Worm (Caenorhabditis elegans) whole organism, young adult: ENCODE data around the gene spon-1.
A peak's percentile ranks its signal among the peaks of the same experiment; 100 is the strongest.

Experiments used
- D2030.7 ChIP-seq: fragments of 200-800 bp; sonication (Bioruptor generic); IDR thresholded peaks from 2 replicates; pipeline ENCODE4 v1.3.6; 2022; ENCODE audit warnings: missing genetic modification reagents, missing genetic modification characterization, missing compliant biosample characterization
- F22D6.2 ChIP-seq: sonication (generic microtip); optimal IDR thresholded peaks from 2 replicates; lab custom pipeline; 2016; ENCODE audit warnings: mild to moderate bottlenecking, missing genetic modification characterization, missing compliant biosample characterization
- F23B12.7 ChIP-seq: sonication (generic microtip); optimal IDR thresholded peaks from 2 replicates; lab custom pipeline; 2017; ENCODE audit warnings: missing genetic modification characterization, mild to moderate bottlenecking, missing compliant biosample characterization, antibody characterized with exemption, moderate library complexity; ENCODE audit not compliant: insufficient read depth
- F33H1.4 ChIP-seq: fragments of 200-800 bp; sonication (Bioruptor generic); IDR thresholded peaks from 2 replicates; pipeline ENCODE4 v1.3.6; 2022; ENCODE audit warnings: missing genetic modification reagents, missing genetic modification characterization, missing compliant biosample characterization
- F49E8.2 ChIP-seq: sonication (generic microtip); optimal IDR thresholded peaks from 3 replicates; lab custom pipeline; 2017; ENCODE audit warnings: missing genetic modification characterization, mild to moderate bottlenecking, missing compliant biosample characterization, antibody characterized with exemption, moderate library complexity; ENCODE audit not compliant: insufficient read depth
- F57A8.1 ChIP-seq: fragments of 200-800 bp; sonication (Bioruptor generic); optimal IDR thresholded peaks from 2 replicates; lab custom pipeline; 2018; ENCODE audit warnings: mild to moderate bottlenecking, missing genetic modification characterization, moderate library complexity, missing compliant biosample characterization
- F57C9.4 ChIP-seq: sonication (generic microtip); optimal IDR thresholded peaks from 2 replicates; lab custom pipeline; 2017; ENCODE audit warnings: mild to moderate bottlenecking, missing genetic modification characterization, missing compliant biosample characterization
- K11D2.4 ChIP-seq: fragments of 200-800 bp; sonication (Bioruptor generic); IDR thresholded peaks from 2 replicates; pipeline ENCODE4 v1.3.6; 2022; ENCODE audit warnings: missing genetic modification reagents, missing genetic modification characterization, missing compliant biosample characterization
- K12H6.12 ChIP-seq: fragments of 200-800 bp; sonication (Bioruptor generic); optimal IDR thresholded peaks from 2 replicates; lab custom pipeline; 2018; ENCODE audit warnings: mild to moderate bottlenecking, missing genetic modification characterization, missing compliant biosample characterization
- Y53G8AR.9 ChIP-seq: fragments of 200-800 bp; sonication (Bioruptor generic); conservative IDR thresholded peaks from 2 replicates; pipeline ENCODE4 v1.3.6; 2022; ENCODE audit warnings: missing genetic modification reagents, missing genetic modification characterization, missing compliant biosample characterization
- ZK185.1 ChIP-seq: sonication (generic microtip); optimal IDR thresholded peaks from 2 replicates; lab custom pipeline; 2016; ENCODE audit warnings: mild to moderate bottlenecking, missing genetic modification characterization, missing compliant biosample characterization; ENCODE audit not compliant: poor library complexity, severe bottlenecking
- aptf-3 ChIP-seq: fragments of 200-800 bp; sonication (Bioruptor generic); IDR thresholded peaks from 2 replicates; pipeline ENCODE4 v1.3.6; 2022; ENCODE audit warnings: missing genetic modification characterization, missing compliant biosample characterization
- attf-3 ChIP-seq: fragments of 200-800 bp; sonication (Bioruptor generic); conservative IDR thresholded peaks from 2 replicates; pipeline ENCODE4 v1.3.6; 2022; ENCODE audit warnings: missing genetic modification reagents, missing genetic modification characterization, missing compliant biosample characterization
- attf-5 ChIP-seq: fragments of 200-800 bp; sonication (Bioruptor generic); optimal IDR thresholded peaks from 2 replicates; lab custom pipeline; 2018; ENCODE audit warnings: mild to moderate bottlenecking, missing genetic modification characterization, missing compliant biosample characterization
- attf-6 ChIP-seq: fragments of 200-800 bp; sonication (Bioruptor generic); IDR thresholded peaks from 2 replicates; pipeline ENCODE4 v1.3.6; 2022; ENCODE audit warnings: missing genetic modification reagents, missing genetic modification characterization, missing compliant biosample characterization
- bed-2 ChIP-seq: fragments of 200-800 bp; sonication (Bioruptor generic); IDR thresholded peaks from 2 replicates; pipeline ENCODE4 v1.3.6; 2022; ENCODE audit warnings: missing genetic modification reagents, missing genetic modification characterization, missing compliant biosample characterization
- cebp-1 ChIP-seq, 2 experiments: fragments of 200-800 bp in 1 of 2; sonication (Bioruptor generic) in 1 of 2; sonication (generic microtip) in 1 of 2; IDR thresholded peaks in 1 of 2; optimal IDR thresholded peaks in 1 of 2; 2 replicates each; pipeline versions ENCODE4 v1.3.6 to Lab custom; 2017 to 2022; ENCODE audit warnings: missing compliant biosample characterization in 2 of 2, missing genetic modification characterization in 2 of 2, mild to moderate bottlenecking in 1 of 2, missing genetic modification reagents in 1 of 2, moderate library complexity in 1 of 2
- ceh-27 ChIP-seq: fragments of 200-800 bp; sonication (Bioruptor generic); optimal IDR thresholded peaks from 2 replicates; lab custom pipeline; 2018; ENCODE audit warnings: mild to moderate bottlenecking, missing genetic modification characterization, moderate library complexity, missing compliant biosample characterization
- ceh-79 ChIP-seq: sonication (generic microtip); optimal IDR thresholded peaks from 2 replicates; lab custom pipeline; 2017; ENCODE audit warnings: mild to moderate bottlenecking, missing genetic modification characterization, missing compliant biosample characterization
- ceh-91 ChIP-seq: fragments of 200-800 bp; sonication (Bioruptor generic); IDR thresholded peaks from 2 replicates; pipeline ENCODE4 v1.3.6; 2022; ENCODE audit warnings: missing genetic modification reagents, missing genetic modification characterization, missing compliant biosample characterization
- dox-1 ChIP-seq: fragments of 200-800 bp; sonication (Bioruptor generic); IDR thresholded peaks from 2 replicates; pipeline ENCODE4 v1.3.6; 2022; ENCODE audit warnings: missing genetic modification reagents, missing genetic modification characterization, missing compliant biosample characterization
- efl-1 ChIP-seq: fragments of 150-350 bp; optimal IDR thresholded peaks from 2 replicates; lab custom pipeline; 2014; ENCODE audit warnings: missing biosample characterization, missing genetic modification reagents, missing genetic modification characterization
- egl-18 ChIP-seq: fragments of 200-800 bp; sonication (Bioruptor generic); IDR thresholded peaks from 2 replicates; pipeline ENCODE4 v1.3.6; 2022; ENCODE audit warnings: missing genetic modification reagents, missing genetic modification characterization, missing compliant biosample characterization
- ets-4 ChIP-seq: fragments of 200-800 bp; sonication (Bioruptor generic); optimal IDR thresholded peaks from 2 replicates; lab custom pipeline; 2018; ENCODE audit warnings: mild to moderate bottlenecking, missing genetic modification characterization, missing compliant biosample characterization
- gei-17 ChIP-seq: fragments of 200-800 bp; sonication (Bioruptor generic); optimal IDR thresholded peaks from 2 replicates; lab custom pipeline; 2018; ENCODE audit warnings: mild to moderate bottlenecking, missing genetic modification characterization, missing compliant biosample characterization
- him-1 ChIP-seq: sonication (generic microtip); optimal IDR thresholded peaks from 2 replicates; lab custom pipeline; 2016; ENCODE audit warnings: missing genotype, missing genetic modification reagents, missing genetic modification characterization, missing compliant biosample characterization
- hlh-12 ChIP-seq: sonication (generic microtip); optimal IDR thresholded peaks from 2 replicates; lab custom pipeline; 2016; ENCODE audit warnings: missing genetic modification characterization, missing compliant biosample characterization
- lin-26 ChIP-seq: fragments of 200-800 bp; sonication (Bioruptor generic); IDR thresholded peaks from 2 replicates; pipeline ENCODE4 v1.3.6; 2022; ENCODE audit warnings: missing genetic modification reagents, missing genetic modification characterization, missing compliant biosample characterization
- lsy-27 ChIP-seq: sonication (generic microtip); optimal IDR thresholded peaks from 2 replicates; lab custom pipeline; 2017; ENCODE audit warnings: missing genetic modification characterization, mild to moderate bottlenecking, missing compliant biosample characterization, antibody characterized with exemption, missing genotype, borderline replicate concordance; ENCODE audit not compliant: insufficient read depth
- madf-10 ChIP-seq: sonication (generic microtip); optimal IDR thresholded peaks from 2 replicates; lab custom pipeline; 2016; ENCODE audit warnings: mild to moderate bottlenecking, missing genetic modification characterization, missing compliant biosample characterization
- madf-3 ChIP-seq: fragments of 200-800 bp; sonication (Bioruptor generic); IDR thresholded peaks from 2 replicates; pipeline ENCODE4 v1.3.6; 2022; ENCODE audit warnings: missing genetic modification reagents, missing genetic modification characterization, missing compliant biosample characterization
- madf-8 ChIP-seq: fragments of 200-800 bp; sonication (Bioruptor generic); conservative IDR thresholded peaks from 2 replicates; pipeline ENCODE4 v1.3.6; 2022; ENCODE audit warnings: missing genetic modification reagents, missing genetic modification characterization, missing compliant biosample characterization
- mcd-1 ChIP-seq: fragments of 200-800 bp; sonication (Bioruptor generic); IDR thresholded peaks from 2 replicates; pipeline ENCODE4 v1.3.6; 2022; ENCODE audit warnings: missing genetic modification reagents, missing genetic modification characterization, missing compliant biosample characterization
- mel-28 ChIP-seq: sonication (generic microtip); optimal IDR thresholded peaks from 2 replicates; lab custom pipeline; 2016; ENCODE audit warnings: borderline replicate concordance, mild to moderate bottlenecking, missing genetic modification characterization, missing compliant biosample characterization
- mxl-1 ChIP-seq: sonication (generic microtip); optimal IDR thresholded peaks from 2 replicates; lab custom pipeline; 2016; ENCODE audit warnings: missing genetic modification characterization, missing compliant biosample characterization
- nhr-179 ChIP-seq: sonication (generic microtip); optimal IDR thresholded peaks from 2 replicates; lab custom pipeline; 2016; ENCODE audit warnings: mild to moderate bottlenecking, missing genetic modification characterization, missing compliant biosample characterization
- nhr-80 ChIP-seq: sonication (generic microtip); optimal IDR thresholded peaks from 2 replicates; lab custom pipeline; 2016; ENCODE audit warnings: missing genetic modification characterization, missing compliant biosample characterization
- pha-4 ChIP-seq: fragments of 150-350 bp; sonication (generic microtip); optimal IDR thresholded peaks from 2 replicates; lab custom pipeline; 2014; ENCODE audit warnings: missing biosample characterization, missing genetic modification reagents, missing genetic modification characterization
- repo-1 ChIP-seq: sonication (generic microtip); optimal IDR thresholded peaks from 2 replicates; lab custom pipeline; 2017; ENCODE audit warnings: mild to moderate bottlenecking, missing genetic modification characterization, missing compliant biosample characterization
- sea-2 ChIP-seq: fragments of 200-800 bp; sonication (Bioruptor generic); IDR thresholded peaks from 2 replicates; pipeline ENCODE4 v1.3.6; 2022; ENCODE audit warnings: missing genetic modification characterization, missing compliant biosample characterization
- sptf-2 ChIP-seq: fragments of 200-800 bp; sonication (Bioruptor generic); optimal IDR thresholded peaks from 2 replicates; lab custom pipeline; 2018; ENCODE audit warnings: mild to moderate bottlenecking, missing genetic modification characterization, missing compliant biosample characterization
- zim-3 ChIP-seq: sonication (generic microtip); optimal IDR thresholded peaks from 2 replicates; lab custom pipeline; 2017; ENCODE audit warnings: mild to moderate bottlenecking, missing genetic modification characterization, moderate library complexity, missing compliant biosample characterization
- ztf-18 ChIP-seq: sonication (generic microtip); optimal IDR thresholded peaks from 2 replicates; lab custom pipeline; 2016; ENCODE audit warnings: missing genotype, mild to moderate bottlenecking, missing genetic modification characterization, missing compliant biosample characterization
- ztf-22 ChIP-seq: fragments of 200-800 bp; sonication (Bioruptor generic); optimal IDR thresholded peaks from 2 replicates; lab custom pipeline; 2018; ENCODE audit warnings: mild to moderate bottlenecking, missing genetic modification characterization, moderate library complexity, missing compliant biosample characterization
- ztf-28 ChIP-seq: fragments of 200-800 bp; sonication (Bioruptor generic); IDR thresholded peaks from 2 replicates; pipeline ENCODE4 v1.3.6; 2022; ENCODE audit warnings: missing genetic modification reagents, missing genetic modification characterization, missing compliant biosample characterization
- ztf-3 ChIP-seq: fragments of 200-800 bp; sonication (Bioruptor generic); optimal IDR thresholded peaks from 2 replicates; lab custom pipeline; 2018; ENCODE audit warnings: mild to moderate bottlenecking, missing genetic modification characterization, missing compliant biosample characterization
- ztf-6 ChIP-seq: fragments of 200-800 bp; sonication (Bioruptor generic); IDR thresholded peaks from 2 replicates; pipeline ENCODE4 v1.3.6; 2022; ENCODE audit warnings: missing genetic modification reagents, missing genetic modification characterization, missing compliant biosample characterization

Gene spon-1

DNA sequence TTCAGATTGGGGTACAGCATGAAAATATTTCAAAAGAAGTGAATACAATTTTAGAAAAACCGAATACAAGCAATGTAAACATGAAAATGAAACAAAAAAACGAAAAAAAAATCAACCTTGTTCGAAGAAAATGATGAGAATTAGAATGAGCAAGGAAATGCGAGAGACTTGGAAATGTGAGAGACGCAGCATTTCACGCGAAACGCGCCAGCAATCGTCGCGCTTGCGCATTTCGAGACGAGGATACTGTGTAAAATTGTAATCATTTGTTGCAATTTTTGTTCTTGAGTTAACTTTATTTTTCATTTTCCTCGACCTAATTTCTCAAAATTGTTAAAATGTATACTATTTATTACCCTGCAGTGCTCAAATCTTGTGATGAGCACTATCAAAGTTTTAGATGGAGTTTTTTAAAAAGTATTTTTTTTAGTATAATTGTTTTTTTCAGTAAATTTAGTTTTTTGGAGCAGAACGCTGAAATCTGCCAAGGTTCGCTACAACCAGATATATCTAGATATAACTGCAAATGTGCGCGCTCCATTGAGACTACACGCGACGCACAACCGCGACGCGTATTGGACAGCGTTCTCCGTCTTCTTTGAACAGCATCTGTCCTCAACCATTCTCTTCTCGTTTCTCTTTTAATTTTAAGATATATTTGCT, 35.7 kb downstream of the spon-1 start, which contains the start of gene fust-1:
Gene fust-1 (plus strand): TSS at position 613 of the 663 bp plus-strand sequence.
- TF ChIP-seq efl-1 (GFP tag; lab: Kevin White, UChicago) (peak; percentile 64), ztf-6 (GFP tag; lab: Robert Waterston, UW) (peak; percentile 77; the same call in 1 of the 2 replicates), madf-3 (GFP tag; lab: Robert Waterston, UW) (peak; percentile 95), mcd-1 (GFP tag; lab: Robert Waterston, UW) (peak; percentile 97), F57C9.4 (tag; lab: Kevin White, UChicago) (no peak), dox-1 (GFP tag; lab: Robert Waterston, UW) (peak; percentile 98), aptf-3 (GFP tag; lab: Robert Waterston, UW) (no peak), K11D2.4 (GFP tag; lab: Robert Waterston, UW) (peak; percentile 97), ceh-79 (tag; lab: Kevin White, UChicago) (no peak), cebp-1 (GFP tag; IDR thresholded peaks at IDR 0.05; lab: Robert Waterston, UW) (peak; percentile 29; the same call in 1 of the 2 replicates), cebp-1 (tag; optimal IDR thresholded peaks at IDR 0.05; lab: Kevin White, UChicago) (peak; percentile 93), attf-5 (peak; percentile 99), ets-4 (peak; percentile 48), ztf-18 (peak; percentile 100), bed-2 (GFP tag; lab: Robert Waterston, UW) (0 out of 2 replicates have a peak, but pooled peaks have one; percentile 24), pha-4 (tag; lab: Kevin White, UChicago) (peak; percentile 47), F33H1.4 (peak; percentile 82), him-1 (peak; percentile 75), F57A8.1 (no peak), K12H6.12 (tag; lab: Kevin White, UChicago) (peak; percentile 88), ztf-3 (peak; percentile 24), lsy-27 (tag; lab: Kevin White, UChicago) (no peak), lin-26 (GFP tag; lab: Robert Waterston, UW) (peak; percentile 44; the same call in 1 of the 2 replicates), F22D6.2 (tag; lab: Kevin White, UChicago) (peak; percentile 77), ZK185.1 (tag; lab: Kevin White, UChicago) (peak; percentile 94), nhr-179 (tag; lab: Kevin White, UChicago) (no peak), mxl-1 (tag; lab: Kevin White, UChicago) (no peak), madf-10 (tag; lab: Kevin White, UChicago) (peak; percentile 54), gei-17 (peak; percentile 79), nhr-80 (peak; percentile 70), hlh-12 (tag; lab: Kevin White, UChicago) (no peak), sea-2 (GFP tag; lab: Robert Waterston, UW) (no peak), egl-18 (GFP tag; lab: Robert Waterston, UW) (peak; percentile 81), D2030.7 (peak; percentile 89), ztf-22 (GFP tag; lab: Kevin White, UChicago) (peak; percentile 73), Y53G8AR.9 (GFP tag; lab: Robert Waterston, UW) (peak; percentile 98), zim-3 (tag; lab: Kevin White, UChicago) (no peak), attf-3 (GFP tag; lab: Robert Waterston, UW) (peak; percentile 86), repo-1 (peak; percentile 94), sptf-2 (GFP tag; lab: Kevin White, UChicago) (no peak), madf-8 (GFP tag; lab: Robert Waterston, UW) (peak; percentile 86), attf-6 (peak; percentile 85), F49E8.2 (tag; lab: Kevin White, UChicago) (peak; percentile 83), ceh-27 (peak; percentile 90), ztf-28 (no peak), F23B12.7 (peak; percentile 87), ceh-91 (GFP tag; lab: Robert Waterston, UW) (peak; percentile 88), mel-28 (no peak)
